Fruit fly (Drosophila melanogaster): ENCODE measurements around the gene Rab3GAP1.

dm6 chr2L:1637265-1637664, 26.3 kb upstream of the Rab3GAP1 start:
- TF ChIP-seq Gug (GFP tag; IDR thresholded peaks at IDR 0.05) (no peak), Eip78C (GFP tag) (no peak), Sox102F (GFP tag; optimal IDR thresholded peaks at IDR 0.05) (no peak), CG10631 (GFP tag; optimal IDR thresholded peaks at IDR 0.05) (no peak), CG8632 (GFP tag; optimal IDR thresholded peaks at IDR 0.05) (no peak), CG6854 (GFP tag; optimal IDR thresholded peaks at IDR 0.05) (no peak), fd85E (GFP tag; optimal IDR thresholded peaks at IDR 0.05) (no peak), dsx (GFP tag; optimal IDR thresholded peaks at IDR 0.05; ENCODE audit: poor library complexity, severe bottlenecking) (no peak), CG32006 (GFP tag; optimal IDR thresholded peaks at IDR 0.05) (no peak), Smox (GFP tag; optimal IDR thresholded peaks at IDR 0.05) (no peak), Blimp-1 (GFP tag; optimal IDR thresholded peaks at IDR 0.05) (no peak), Lpt (GFP tag; optimal IDR thresholded peaks at IDR 0.05) (no peak), spab (GFP tag; optimal IDR thresholded peaks at IDR 0.05) (no peak)

Data from whole organism, prepupa.